Worm (Caenorhabditis elegans): Measurements from ENCODE around the gene nas-28.
A peak's percentile ranks its signal among the peaks of the same experiment; 100 is the strongest.

The nas-28 gene

ce11 chrIII:6147903-6148302, 35.1 kb downstream of the nas-28 start, which contains the start of gene Y42G9A.2:
Gene Y42G9A.2 (plus strand): TSS chrIII:6148186.
- no peak for TF ChIP-seq tbx-11 (GFP tag; IDR thresholded peaks at IDR 0.05)
- no peak for TF ChIP-seq aly-1 (tag; optimal IDR thresholded peaks at IDR 0.05)
- TF ChIP-seq hmg-4 (GFP tag; optimal IDR thresholded peaks at IDR 0.05) = no peak
- no peak for TF ChIP-seq scrt-1 (GFP tag; IDR thresholded peaks at IDR 0.05)
- TF ChIP-seq tra-4 (tag; optimal IDR thresholded peaks at IDR 0.05) = no peak
- TF ChIP-seq hnd-1 (tag; optimal IDR thresholded peaks at IDR 0.05) = no peak
- no peak for TF ChIP-seq hmbx-1 (tag; optimal IDR thresholded peaks at IDR 0.05)
- TF ChIP-seq tbx-37 (GFP tag; conservative IDR thresholded peaks at IDR 0.05) = no peak
- no peak for TF ChIP-seq sea-1 (GFP tag; conservative IDR thresholded peaks at IDR 0.05)
- TF ChIP-seq B0310.2 (tag; optimal IDR thresholded peaks at IDR 0.05) = no peak
- no peak for TF ChIP-seq ceh-36 (tag; optimal IDR thresholded peaks at IDR 0.05)
- TF ChIP-seq flt-1 (GFP tag; IDR thresholded peaks at IDR 0.05) = no peak

ce11 chrIII:6146797-6147196, 36.2 kb downstream of the nas-28 start:
- TF ChIP-seq ceh-36 (tag; optimal IDR thresholded peaks at IDR 0.05) (no peak), ama-1 (optimal IDR thresholded peaks at IDR 0.05) (no peak), hmbx-1 (tag; optimal IDR thresholded peaks at IDR 0.05) (no peak), pes-1 (GFP tag; IDR thresholded peaks at IDR 0.05) (no peak), F13C5.2 (tag; optimal IDR thresholded peaks at IDR 0.05) (no peak), ets-7 (tag; optimal IDR thresholded peaks at IDR 0.05) (no peak), tbx-11 (GFP tag; IDR thresholded peaks at IDR 0.05) (no peak), ceh-13 (GFP tag; optimal IDR thresholded peaks at IDR 0.05) (no peak), scrt-1 (GFP tag; IDR thresholded peaks at IDR 0.05) (no peak), hmg-4 (GFP tag; optimal IDR thresholded peaks at IDR 0.05) (no peak), B0310.2 (tag; optimal IDR thresholded peaks at IDR 0.05) (no peak), aly-1 (tag; optimal IDR thresholded peaks at IDR 0.05) (no peak), sea-1 (GFP tag; conservative IDR thresholded peaks at IDR 0.05) (no peak), tra-4 (tag; optimal IDR thresholded peaks at IDR 0.05) (no peak), hnd-1 (tag; optimal IDR thresholded peaks at IDR 0.05) (no peak)

DNA sequence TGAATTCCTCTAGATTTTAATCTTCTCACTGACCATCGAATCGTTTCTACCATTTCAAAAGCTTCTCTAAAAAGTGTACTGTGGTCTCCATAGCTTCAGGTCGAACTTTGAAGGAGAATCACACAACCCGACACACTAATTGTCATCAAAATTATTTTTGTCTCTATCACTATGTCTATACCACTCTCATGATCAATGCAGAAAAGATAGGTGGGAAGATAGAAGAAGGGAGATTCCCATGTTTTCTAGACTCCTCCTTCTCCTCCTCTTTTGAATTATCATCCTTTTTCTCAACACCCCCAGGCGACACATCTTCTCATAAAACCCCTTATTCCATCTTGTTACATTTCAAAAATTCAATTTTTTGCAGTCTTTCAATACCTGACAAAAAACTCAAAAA, 37.1 kb downstream of the nas-28 start, which contains the start of gene Y42G9A.3:
Y42G9A.3 (plus strand) TSS at position 363 of the 400 bp plus-strand sequence.
- TF ChIP-seq hnd-1 (tag; optimal IDR thresholded peaks at IDR 0.05) (no peak), ceh-13 (GFP tag; optimal IDR thresholded peaks at IDR 0.05) (no peak), tbx-11 (GFP tag; IDR thresholded peaks at IDR 0.05) (no peak), ceh-36 (tag; optimal IDR thresholded peaks at IDR 0.05) (no peak), pes-1 (GFP tag; IDR thresholded peaks at IDR 0.05) (no peak), F13C5.2 (tag; optimal IDR thresholded peaks at IDR 0.05) (no peak), flt-1 (GFP tag; IDR thresholded peaks at IDR 0.05) (no peak), tbx-37 (GFP tag; conservative IDR thresholded peaks at IDR 0.05) (no peak), sea-1 (GFP tag; conservative IDR thresholded peaks at IDR 0.05) (no peak), ama-1 (optimal IDR thresholded peaks at IDR 0.05) (no peak), scrt-1 (GFP tag; IDR thresholded peaks at IDR 0.05) (no peak), hmbx-1 (tag; optimal IDR thresholded peaks at IDR 0.05) (no peak), hmg-4 (GFP tag; optimal IDR thresholded peaks at IDR 0.05) (no peak), ets-7 (tag; optimal IDR thresholded peaks at IDR 0.05) (no peak), tra-4 (tag; optimal IDR thresholded peaks at IDR 0.05) (no peak), aly-1 (tag; optimal IDR thresholded peaks at IDR 0.05) (no peak), B0310.2 (tag; optimal IDR thresholded peaks at IDR 0.05) (no peak)

- no peak for TF ChIP-seq ets-7 (tag; optimal IDR thresholded peaks at IDR 0.05)
- TF ChIP-seq tra-4 (tag; optimal IDR thresholded peaks at IDR 0.05) = no peak
- TF ChIP-seq ceh-13 (GFP tag; optimal IDR thresholded peaks at IDR 0.05) = no peak
- no peak for TF ChIP-seq hmbx-1 (tag; optimal IDR thresholded peaks at IDR 0.05)
- TF ChIP-seq aly-1 (tag; optimal IDR thresholded peaks at IDR 0.05) = no peak
- no peak for TF ChIP-seq pes-1 (GFP tag; IDR thresholded peaks at IDR 0.05)
- no peak for TF ChIP-seq ceh-36 (tag; optimal IDR thresholded peaks at IDR 0.05)
- no peak for TF ChIP-seq flt-1 (GFP tag; IDR thresholded peaks at IDR 0.05)
- TF ChIP-seq hmg-4 (GFP tag; optimal IDR thresholded peaks at IDR 0.05) = no peak
- no peak for TF ChIP-seq tbx-37 (GFP tag; conservative IDR thresholded peaks at IDR 0.05)
- no peak for TF ChIP-seq scrt-1 (GFP tag; IDR thresholded peaks at IDR 0.05)
- no peak for TF ChIP-seq hnd-1 (tag; optimal IDR thresholded peaks at IDR 0.05)
- TF ChIP-seq ama-1 (optimal IDR thresholded peaks at IDR 0.05) = no peak
- TF ChIP-seq tbx-11 (GFP tag; IDR thresholded peaks at IDR 0.05) = no peak
- TF ChIP-seq sea-1 (GFP tag; conservative IDR thresholded peaks at IDR 0.05) = no peak
- TF ChIP-seq B0310.2 (tag; optimal IDR thresholded peaks at IDR 0.05) = no peak
- TF ChIP-seq F13C5.2 (tag; optimal IDR thresholded peaks at IDR 0.05) = no peak
Observed at ce11 chrIII:6145309-6145708, 37.7 kb downstream of the nas-28 start.

- no peak for TF ChIP-seq scrt-1 (GFP tag; IDR thresholded peaks at IDR 0.05)
- TF ChIP-seq flt-1 (GFP tag; IDR thresholded peaks at IDR 0.05) = no peak
- TF ChIP-seq B0310.2 (tag; optimal IDR thresholded peaks at IDR 0.05) = no peak
- TF ChIP-seq ama-1 (optimal IDR thresholded peaks at IDR 0.05) = no peak
- TF ChIP-seq tra-4 (tag; optimal IDR thresholded peaks at IDR 0.05) = no peak
- TF ChIP-seq tbx-37 (GFP tag; conservative IDR thresholded peaks at IDR 0.05) = no peak
- no peak for TF ChIP-seq hnd-1 (tag; optimal IDR thresholded peaks at IDR 0.05)
- no peak for TF ChIP-seq aly-1 (tag; optimal IDR thresholded peaks at IDR 0.05)
- no peak for TF ChIP-seq F13C5.2 (tag; optimal IDR thresholded peaks at IDR 0.05)
- TF ChIP-seq hmbx-1 (tag; optimal IDR thresholded peaks at IDR 0.05) = no peak
- no peak for TF ChIP-seq ceh-13 (GFP tag; optimal IDR thresholded peaks at IDR 0.05)
- TF ChIP-seq sea-1 (GFP tag; conservative IDR thresholded peaks at IDR 0.05) = no peak
- no peak for TF ChIP-seq pes-1 (GFP tag; IDR thresholded peaks at IDR 0.05)
- no peak for TF ChIP-seq ets-7 (tag; optimal IDR thresholded peaks at IDR 0.05)
- TF ChIP-seq ceh-36 (tag; optimal IDR thresholded peaks at IDR 0.05) = no peak
- TF ChIP-seq hmg-4 (GFP tag; optimal IDR thresholded peaks at IDR 0.05) = no peak
- no peak for TF ChIP-seq tbx-11 (GFP tag; IDR thresholded peaks at IDR 0.05)
Observed at ce11 chrIII:6144390-6144962, 38.5 kb downstream of the nas-28 start.

DNA sequence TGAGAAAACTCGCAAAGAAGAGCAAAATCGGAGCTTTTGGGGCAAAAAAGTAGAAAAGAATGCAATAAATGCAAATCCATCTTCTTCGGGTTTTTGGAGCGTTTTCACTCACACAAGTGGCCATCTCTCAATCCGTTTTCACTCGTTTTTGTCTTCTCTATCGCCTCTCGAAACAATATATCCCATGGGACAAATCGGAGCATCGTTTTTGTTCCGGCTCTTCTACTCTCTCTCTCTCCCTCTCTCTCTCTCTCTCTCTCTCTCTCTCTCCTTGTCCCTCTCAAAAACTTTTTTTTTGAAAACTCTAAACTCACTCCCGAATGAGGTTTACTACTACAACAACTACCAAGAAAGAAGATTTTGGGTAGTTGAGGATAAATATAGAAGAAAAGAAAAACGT, 41.5 kb downstream of the nas-28 start:
- peak; percentile 17 for TF ChIP-seq F13C5.2 (tag; optimal IDR thresholded peaks at IDR 0.05)
- no peak for TF ChIP-seq ceh-13 (GFP tag; optimal IDR thresholded peaks at IDR 0.05)

ce11 chrIII:6140818-6141217, 42.2 kb downstream of the nas-28 start:
- TF ChIP-seq F13C5.2 (tag; optimal IDR thresholded peaks at IDR 0.05) (no peak), aly-1 (tag; optimal IDR thresholded peaks at IDR 0.05) (no peak), pes-1 (GFP tag; IDR thresholded peaks at IDR 0.05) (no peak), sea-1 (GFP tag; conservative IDR thresholded peaks at IDR 0.05) (no peak), flt-1 (GFP tag; IDR thresholded peaks at IDR 0.05) (no peak), ets-7 (tag; optimal IDR thresholded peaks at IDR 0.05) (no peak), ama-1 (optimal IDR thresholded peaks at IDR 0.05) (no peak), hmbx-1 (tag; optimal IDR thresholded peaks at IDR 0.05) (no peak), hnd-1 (tag; optimal IDR thresholded peaks at IDR 0.05) (no peak), hmg-4 (GFP tag; optimal IDR thresholded peaks at IDR 0.05) (no peak)
